Fruit fly (Drosophila melanogaster) whole organism, prepupa: ENCODE data around the gene CCKLR-17D3.

Experiments used
- CG10631 ChIP-seq: fragments of 200-800 bp; sonication (Bioruptor generic); optimal IDR thresholded peaks from 2 replicates; lab custom pipeline; 2016; ENCODE audit warnings: missing biosample characterization, missing genetic modification characterization
- Met ChIP-seq: fragments of 200-800 bp; sonication (Bioruptor generic); optimal IDR thresholded peaks from 3 replicates; lab custom pipeline; 2016; ENCODE audit warnings: missing biosample characterization, missing genetic modification characterization
- OdsH ChIP-seq: fragments of 200-800 bp; sonication (Bioruptor generic); optimal IDR thresholded peaks from 3 replicates; lab custom pipeline; 2016; ENCODE audit warnings: missing biosample characterization, missing genetic modification characterization
- Sox102F ChIP-seq: fragments of 200-800 bp; sonication (Bioruptor generic); optimal IDR thresholded peaks from 2 replicates; lab custom pipeline; 2016; ENCODE audit warnings: missing biosample characterization, mild to moderate bottlenecking, missing genetic modification characterization
- spab ChIP-seq: fragments of 200-800 bp; sonication (Bioruptor generic); optimal IDR thresholded peaks from 2 replicates; lab custom pipeline; 2017; ENCODE audit warnings: missing biosample characterization, mild to moderate bottlenecking, missing genetic modification characterization, missing genetic modification reagents

DNA sequence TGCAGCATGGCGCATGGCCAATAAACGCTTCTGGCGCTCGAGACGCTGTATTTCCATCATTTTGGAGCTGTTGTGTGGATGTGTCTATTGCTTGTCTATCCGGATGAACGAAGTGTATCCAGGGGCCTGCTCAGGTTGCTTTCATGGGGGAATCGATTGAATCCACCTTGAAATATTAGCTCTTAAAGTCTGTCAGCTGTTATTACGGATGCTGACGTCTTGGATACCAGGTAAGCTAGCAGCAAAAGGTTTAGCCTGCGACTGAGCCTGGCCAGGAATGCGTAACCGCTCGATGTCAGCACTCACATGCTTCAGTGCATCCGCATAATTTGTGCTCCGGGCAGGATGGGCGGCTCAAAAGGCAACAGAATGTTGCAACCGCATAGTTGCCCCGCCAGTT is 25.6 kb downstream of the CCKLR-17D3 start, which contains the start of gene CG12609:
- TF ChIP-seq Met (GFP tag; lab: Kevin White, UChicago) (no peak), Sox102F (GFP tag; lab: Kevin White, UChicago) (no peak), spab (GFP tag; lab: Kevin White, UChicago) (no peak), OdsH (GFP tag; lab: Kevin White, UChicago) (no peak), CG10631 (GFP tag; lab: Kevin White, UChicago) (no peak)
